Worm (Caenorhabditis elegans) whole organism, late embryonic: ENCODE results near the gene T19H5.7.

Experiments used
- C08G9.2 ChIP-seq: sonication (generic microtip); optimal IDR thresholded peaks from 2 replicates; lab custom pipeline; 2016; ENCODE audit warnings: mild to moderate bottlenecking, missing genetic modification characterization, moderate library complexity, missing compliant biosample characterization
- ceh-19 ChIP-seq: fragments of 200-800 bp; sonication (Bioruptor generic); optimal IDR thresholded peaks from 2 replicates; lab custom pipeline; 2018; ENCODE audit warnings: mild to moderate bottlenecking, missing genetic modification characterization, missing compliant biosample characterization
- ceh-2 ChIP-seq: sonication (generic microtip); optimal IDR thresholded peaks from 2 replicates; lab custom pipeline; 2016; ENCODE audit warnings: missing genotype, missing genetic modification characterization, missing compliant biosample characterization
- ceh-22 ChIP-seq: sonication (generic microtip); optimal IDR thresholded peaks from 2 replicates; lab custom pipeline; 2017; ENCODE audit warnings: missing biosample characterization, missing genetic modification characterization
- ceh-31 ChIP-seq: sonication (generic microtip); optimal IDR thresholded peaks from 2 replicates; lab custom pipeline; 2016; ENCODE audit warnings: missing genetic modification characterization, missing compliant biosample characterization
- ceh-45 ChIP-seq: fragments of 200-800 bp; sonication (Bioruptor generic); IDR thresholded peaks from 2 replicates; pipeline ENCODE4 v1.3.6; 2022; ENCODE audit warnings: missing genetic modification reagents, missing genetic modification characterization, missing compliant biosample characterization
- ceh-9 ChIP-seq: sonication (generic microtip); optimal IDR thresholded peaks from 2 replicates; lab custom pipeline; 2016; ENCODE audit warnings: mild to moderate bottlenecking, missing genetic modification characterization, inconsistent platforms, missing compliant biosample characterization
- elt-2 ChIP-seq: sonication (generic microtip); optimal IDR thresholded peaks from 2 replicates; lab custom pipeline; 2016; ENCODE audit warnings: missing genetic modification reagents, missing genetic modification characterization, missing compliant biosample characterization
- ets-4 ChIP-seq: sonication (generic microtip); optimal IDR thresholded peaks from 2 replicates; lab custom pipeline; 2016; ENCODE audit warnings: missing genetic modification characterization, missing compliant biosample characterization
- eyg-1 ChIP-seq: sonication (generic microtip); optimal IDR thresholded peaks from 2 replicates; lab custom pipeline; 2016; ENCODE audit warnings: missing genotype, missing genetic modification characterization, missing compliant biosample characterization
- fax-1 ChIP-seq: sonication (generic microtip); optimal IDR thresholded peaks from 2 replicates; lab custom pipeline; 2016; ENCODE audit warnings: missing genotype, missing genetic modification characterization, missing compliant biosample characterization
- fkh-6 ChIP-seq: sonication (generic microtip); optimal IDR thresholded peaks from 2 replicates; lab custom pipeline; 2016; ENCODE audit warnings: missing genetic modification characterization, missing compliant biosample characterization
- gmeb-2 ChIP-seq: sonication (generic microtip); optimal IDR thresholded peaks from 2 replicates; lab custom pipeline; 2016; ENCODE audit warnings: missing genetic modification characterization, inconsistent platforms, missing compliant biosample characterization
- nfya-1 ChIP-seq: sonication (generic microtip); optimal IDR thresholded peaks from 2 replicates; lab custom pipeline; 2017; ENCODE audit warnings: missing genetic modification characterization, mild to moderate bottlenecking, missing compliant biosample characterization, antibody characterized with exemption, moderate library complexity
- odd-2 ChIP-seq: sonication (generic microtip); optimal IDR thresholded peaks from 2 replicates; lab custom pipeline; 2017; ENCODE audit warnings: antibody characterized with exemption, mild to moderate bottlenecking, missing genetic modification characterization, missing compliant biosample characterization
- pag-3 ChIP-seq: sonication (generic microtip); optimal IDR thresholded peaks from 2 replicates; lab custom pipeline; 2016; ENCODE audit warnings: missing compliant biosample characterization, missing genetic modification characterization, borderline replicate concordance
- pax-1 ChIP-seq: fragments of 150-350 bp; optimal IDR thresholded peaks from 2 replicates; lab custom pipeline; 2014; ENCODE audit warnings: missing biosample characterization, missing genetic modification characterization
- pha-4 ChIP-seq: fragments of 150-350 bp; optimal IDR thresholded peaks from 2 replicates; lab custom pipeline; 2018; ENCODE audit warnings: missing biosample characterization, missing genetic modification reagents, missing genetic modification characterization
- pqm-1 ChIP-seq: sonication (generic microtip); optimal IDR thresholded peaks from 2 replicates; lab custom pipeline; 2016; ENCODE audit warnings: missing genetic modification characterization, missing compliant biosample characterization
- rnt-1 ChIP-seq: sonication (generic microtip); optimal IDR thresholded peaks from 2 replicates; lab custom pipeline; 2016; ENCODE audit warnings: missing genetic modification characterization, missing compliant biosample characterization
- sdc-2 ChIP-seq: sonication (generic microtip); optimal IDR thresholded peaks from 2 replicates; lab custom pipeline; 2016; ENCODE audit warnings: missing genotype, missing genetic modification characterization, missing compliant biosample characterization
- sox-2 ChIP-seq: fragments of 200-800 bp; sonication (Bioruptor generic); IDR thresholded peaks from 2 replicates; pipeline ENCODE4 v1.3.6; 2022; ENCODE audit warnings: missing genetic modification reagents, missing genetic modification characterization, missing compliant biosample characterization
- tbx-2 ChIP-seq: sonication (generic microtip); optimal IDR thresholded peaks from 2 replicates; lab custom pipeline; 2016; ENCODE audit warnings: missing genetic modification characterization, missing compliant biosample characterization
- unc-86 ChIP-seq: sonication (generic microtip); optimal IDR thresholded peaks from 2 replicates; lab custom pipeline; 2016; ENCODE audit warnings: missing genetic modification characterization, missing compliant biosample characterization
- zip-5 ChIP-seq: sonication (generic microtip); optimal IDR thresholded peaks from 2 replicates; lab custom pipeline; 2016; ENCODE audit warnings: missing genetic modification characterization, missing compliant biosample characterization
- ztf-16 ChIP-seq: sonication (generic microtip); optimal IDR thresholded peaks from 2 replicates; lab custom pipeline; 2017; ENCODE audit warnings: missing genetic modification characterization, missing compliant biosample characterization

The T19H5.7 gene

DNA sequence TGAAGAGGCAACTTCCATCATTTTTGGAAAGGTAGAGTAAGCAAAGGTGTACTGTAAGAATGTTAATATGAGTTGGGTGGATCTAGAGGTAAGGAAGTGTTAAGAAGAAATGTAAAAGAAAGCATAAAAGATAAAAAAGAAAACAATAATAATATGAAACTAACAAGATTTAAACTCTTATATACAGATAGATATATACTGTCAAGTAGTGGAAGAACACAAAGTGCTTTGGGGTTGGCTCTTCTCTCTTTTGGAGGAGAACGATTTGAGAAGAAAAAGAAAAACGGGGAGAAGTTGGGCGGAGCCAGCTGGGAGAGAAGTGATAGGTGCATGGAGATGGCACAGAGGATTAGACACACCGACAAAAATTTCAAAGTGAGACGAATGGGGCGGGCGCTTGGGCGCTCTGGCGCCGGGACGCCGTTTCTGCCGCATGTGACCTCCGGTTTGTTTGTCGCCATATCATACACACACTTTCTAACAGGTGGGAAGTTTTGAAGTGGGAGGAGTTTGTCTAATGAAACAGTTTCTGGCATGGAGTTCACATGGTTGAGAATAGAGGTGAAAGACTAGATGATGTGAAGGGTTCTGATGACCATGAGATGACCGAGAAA lies 7.5 kb upstream of the T19H5.7 start, which contains the start of gene T19H5.4:
TSS of gene T19H5.4 (minus strand) at position 51 of the 614 bp plus-strand sequence.
- TF ChIP-seq ceh-31 (tag; lab: Kevin White, UChicago) = peak; percentile 23
- TF ChIP-seq tbx-2 (tag; lab: Kevin White, UChicago) = no peak
- TF ChIP-seq ets-4 = no peak

DNA sequence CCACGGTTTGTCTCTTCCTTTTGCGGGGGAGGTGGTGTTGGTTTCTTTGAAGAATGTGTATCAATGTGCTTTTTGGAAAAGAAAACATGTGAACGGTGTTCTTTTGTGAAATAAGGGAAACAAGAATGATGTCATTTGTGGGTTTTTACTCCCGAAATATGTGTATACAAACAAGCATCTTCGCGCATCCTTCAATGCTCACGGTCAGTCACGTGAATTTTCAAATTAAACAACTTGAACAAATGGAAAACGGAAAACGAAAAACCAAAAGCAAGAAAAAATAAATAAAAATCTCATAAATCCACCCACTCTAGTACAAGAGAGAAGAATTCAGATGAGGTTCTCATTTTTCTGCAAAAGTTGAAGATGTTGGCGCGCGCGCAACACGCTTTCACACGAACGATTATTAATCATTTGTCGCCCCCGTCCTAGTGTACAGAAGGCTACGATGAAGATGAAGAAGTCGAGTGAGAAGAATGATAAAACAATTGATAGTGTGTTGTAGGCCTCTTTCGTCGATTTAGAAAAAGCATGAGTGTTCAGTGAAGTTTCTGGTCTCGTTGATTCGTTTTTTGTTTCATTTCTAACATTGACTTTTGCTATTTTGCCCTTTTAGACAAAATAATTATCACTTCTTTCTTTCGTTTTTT lies 5.3 kb upstream of the T19H5.7 start:
- no peak for TF ChIP-seq pag-3
- TF ChIP-seq eyg-1 (tag; lab: Kevin White, UChicago) = no peak
- TF ChIP-seq rnt-1 (tag; lab: Kevin White, UChicago) = no peak
- no peak for TF ChIP-seq odd-2 (tag; lab: Kevin White, UChicago)
- no peak for TF ChIP-seq C08G9.2 (tag; lab: Kevin White, UChicago)

- TF ChIP-seq ceh-22 (tag; lab: Kevin White, UChicago) (no peak), fax-1 (tag; lab: Kevin White, UChicago) (no peak), pha-4 (tag; lab: Kevin White, UChicago) (no peak), elt-2 (tag; lab: Kevin White, UChicago) (peak; percentile 28)
Observed at ce11 chrII:9483342-9483741, 3.4 kb upstream of the T19H5.7 start.

ce11 chrII:9482529-9482928 lies 2.6 kb upstream of the T19H5.7 start:
- TF ChIP-seq pha-4 (tag; lab: Kevin White, UChicago) (no peak), fkh-6 (tag; lab: Kevin White, UChicago) (no peak)

DNA sequence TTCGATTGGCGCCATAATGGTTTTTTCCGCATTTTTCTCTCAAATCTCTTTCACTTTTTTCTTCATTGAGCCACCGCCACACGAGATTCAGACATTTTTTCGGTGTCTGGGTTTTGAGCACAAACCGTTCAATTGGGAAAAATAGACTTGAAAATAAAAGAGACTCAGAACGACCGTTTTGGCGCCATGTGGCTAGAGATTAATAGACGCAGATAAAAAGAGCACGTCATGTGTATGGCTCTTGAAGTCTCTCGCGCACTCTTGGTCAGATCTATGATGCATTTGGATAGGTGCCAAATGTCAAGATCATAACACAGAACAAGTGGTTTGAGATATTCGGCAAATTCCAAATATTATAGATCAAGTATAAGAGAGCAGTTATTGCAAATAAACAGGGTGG lies 1.5 kb upstream of the T19H5.7 start:
- TF ChIP-seq pax-1 (tag; lab: Kevin White, UChicago) = no peak
- no peak for TF ChIP-seq sdc-2 (tag; lab: Kevin White, UChicago)

DNA sequence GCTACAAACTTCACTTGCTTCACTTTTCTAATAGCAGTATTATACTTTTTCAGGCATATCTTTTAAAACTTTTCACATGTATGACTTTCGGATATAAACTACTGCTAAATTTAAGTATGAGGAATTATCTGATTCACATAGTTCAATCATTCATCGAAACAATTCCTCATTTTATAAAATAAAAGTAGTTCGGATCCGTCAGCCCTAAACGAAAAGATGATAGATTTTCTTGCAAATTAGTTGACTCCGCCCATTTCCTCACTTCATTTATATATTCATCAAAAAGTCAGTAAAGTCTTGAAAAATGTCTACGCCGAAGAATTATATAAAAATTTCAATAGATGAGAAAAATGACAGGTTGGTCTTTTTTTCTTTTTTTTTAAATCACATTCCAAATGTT lies 2.3 kb downstream of the T19H5.7 start, which contains the start of gene chil-27:
TSS of gene chil-27 (plus strand) at position 301 of the 400 bp plus-strand sequence.
- TF ChIP-seq elt-2 (tag; lab: Kevin White, UChicago) = no peak

DNA sequence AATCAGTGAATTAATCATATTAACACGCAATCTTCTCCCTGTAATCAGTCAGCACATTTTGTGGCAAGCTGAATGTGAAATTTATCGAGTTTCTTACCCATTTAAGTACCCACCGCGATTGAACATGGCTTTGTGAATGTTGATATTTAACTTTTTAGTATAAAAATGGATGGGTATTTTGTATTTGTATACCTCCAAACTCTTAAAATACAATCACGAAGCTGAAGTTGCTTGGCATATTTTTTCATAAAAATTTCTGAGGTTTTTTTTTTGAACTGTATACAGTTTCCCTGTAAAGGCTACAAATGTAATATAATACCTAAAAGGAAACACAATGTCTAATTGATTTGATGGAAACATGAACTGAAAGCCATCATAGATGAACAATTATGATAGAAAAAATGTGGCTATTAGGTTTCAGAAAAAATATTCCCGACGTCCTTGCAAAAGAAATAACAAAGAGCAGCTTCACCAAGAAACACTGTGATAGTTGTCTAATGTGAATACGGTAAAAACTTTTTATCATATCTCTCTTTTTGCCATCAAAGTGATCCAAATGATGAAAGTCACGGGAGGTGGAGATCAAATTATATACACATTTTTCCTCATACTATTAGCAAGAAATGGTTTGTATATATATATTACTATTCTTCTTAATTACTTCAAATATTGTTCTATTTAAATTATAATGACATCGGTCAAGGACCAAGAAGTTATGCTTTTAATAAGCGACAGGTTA lies 5.4 kb downstream of the T19H5.7 start, which contains the start of the genes chil-25 and chil-26:
TSS of gene chil-25 (minus strand) at position 101 of the 739 bp plus-strand sequence.
TSS of gene chil-26 (plus strand) at position 689 of the 739 bp plus-strand sequence.
- TF ChIP-seq nfya-1 (no peak), zip-5 (tag; lab: Kevin White, UChicago) (no peak), unc-86 (no peak), ceh-9 (no peak), ztf-16 (no peak), ceh-19 (no peak), fkh-6 (tag; lab: Kevin White, UChicago) (no peak), pha-4 (tag; lab: Kevin White, UChicago) (no peak), ceh-2 (tag; lab: Kevin White, UChicago) (no peak), pqm-1 (tag; lab: Kevin White, UChicago) (no peak), ceh-45 (GFP tag; lab: Robert Waterston, UW) (no peak), gmeb-2 (tag; lab: Kevin White, UChicago) (no peak), sox-2 (GFP tag; lab: Robert Waterston, UW) (no peak), C08G9.2 (tag; lab: Kevin White, UChicago) (no peak)
- TF ChIP-seq, all 69 proteins: peak for 0
